Worm (Caenorhabditis elegans) whole organism, young adult: ENCODE measurements around the gene tmem-218.

Experiments used
- F39B2.1 ChIP-seq: fragments of 200-800 bp; sonication (Bioruptor generic); IDR thresholded peaks from 2 replicates; pipeline ENCODE4 v1.3.6; 2022; ENCODE audit warnings: missing genetic modification reagents, missing genetic modification characterization, missing compliant biosample characterization
- F49E8.2 ChIP-seq: sonication (generic microtip); optimal IDR thresholded peaks from 3 replicates; lab custom pipeline; 2017; ENCODE audit warnings: missing genetic modification characterization, mild to moderate bottlenecking, missing compliant biosample characterization, antibody characterized with exemption, moderate library complexity; ENCODE audit not compliant: insufficient read depth
- F55B11.4 ChIP-seq: sonication (generic microtip); optimal IDR thresholded peaks from 2 replicates; lab custom pipeline; 2016; ENCODE audit warnings: missing compliant biosample characterization, missing genetic modification characterization, borderline replicate concordance; ENCODE audit not compliant: insufficient read depth
- F57A8.1 ChIP-seq: fragments of 200-800 bp; sonication (Bioruptor generic); optimal IDR thresholded peaks from 2 replicates; lab custom pipeline; 2018; ENCODE audit warnings: mild to moderate bottlenecking, missing genetic modification characterization, moderate library complexity, missing compliant biosample characterization
- K11D2.4 ChIP-seq: fragments of 200-800 bp; sonication (Bioruptor generic); IDR thresholded peaks from 2 replicates; pipeline ENCODE4 v1.3.6; 2022; ENCODE audit warnings: missing genetic modification reagents, missing genetic modification characterization, missing compliant biosample characterization
- Y53F4B.3 ChIP-seq: fragments of 200-800 bp; sonication (Bioruptor generic); IDR thresholded peaks from 2 replicates; pipeline ENCODE4 v1.3.6; 2022; ENCODE audit warnings: missing genetic modification reagents, missing genetic modification characterization, missing compliant biosample characterization
- Y56A3A.18 ChIP-seq: fragments of 200-800 bp; sonication (Bioruptor generic); IDR thresholded peaks from 2 replicates; pipeline ENCODE4 v1.3.6; 2022; ENCODE audit warnings: missing genetic modification reagents, missing genetic modification characterization, missing compliant biosample characterization
- ZK185.1 ChIP-seq: sonication (generic microtip); optimal IDR thresholded peaks from 2 replicates; lab custom pipeline; 2016; ENCODE audit warnings: mild to moderate bottlenecking, missing genetic modification characterization, missing compliant biosample characterization; ENCODE audit not compliant: poor library complexity, severe bottlenecking
- aptf-2 ChIP-seq: fragments of 200-800 bp; sonication (Bioruptor generic); conservative IDR thresholded peaks from 2 replicates; pipeline ENCODE4 v1.3.6; 2022; ENCODE audit warnings: missing genetic modification reagents, missing genetic modification characterization, missing compliant biosample characterization
- aptf-3 ChIP-seq: fragments of 200-800 bp; sonication (Bioruptor generic); IDR thresholded peaks from 2 replicates; pipeline ENCODE4 v1.3.6; 2022; ENCODE audit warnings: missing genetic modification characterization, missing compliant biosample characterization
- ceh-100 ChIP-seq: fragments of 200-800 bp; sonication (Bioruptor generic); IDR thresholded peaks from 2 replicates; pipeline ENCODE4 v1.3.6; 2022; ENCODE audit warnings: missing genetic modification reagents, missing genetic modification characterization, missing compliant biosample characterization
- ceh-27 ChIP-seq: fragments of 200-800 bp; sonication (Bioruptor generic); optimal IDR thresholded peaks from 2 replicates; lab custom pipeline; 2018; ENCODE audit warnings: mild to moderate bottlenecking, missing genetic modification characterization, moderate library complexity, missing compliant biosample characterization
- ceh-79 ChIP-seq: sonication (generic microtip); optimal IDR thresholded peaks from 2 replicates; lab custom pipeline; 2017; ENCODE audit warnings: mild to moderate bottlenecking, missing genetic modification characterization, missing compliant biosample characterization
- dox-1 ChIP-seq: fragments of 200-800 bp; sonication (Bioruptor generic); IDR thresholded peaks from 2 replicates; pipeline ENCODE4 v1.3.6; 2022; ENCODE audit warnings: missing genetic modification reagents, missing genetic modification characterization, missing compliant biosample characterization
- dpff-1 ChIP-seq: sonication (generic microtip); optimal IDR thresholded peaks from 2 replicates; lab custom pipeline; 2017; ENCODE audit warnings: mild to moderate bottlenecking, missing genetic modification characterization, missing compliant biosample characterization
- efl-1 ChIP-seq: fragments of 150-350 bp; optimal IDR thresholded peaks from 2 replicates; lab custom pipeline; 2014; ENCODE audit warnings: missing biosample characterization, missing genetic modification reagents, missing genetic modification characterization
- egl-18 ChIP-seq: fragments of 200-800 bp; sonication (Bioruptor generic); IDR thresholded peaks from 2 replicates; pipeline ENCODE4 v1.3.6; 2022; ENCODE audit warnings: missing genetic modification reagents, missing genetic modification characterization, missing compliant biosample characterization
- egrh-3 ChIP-seq: fragments of 200-800 bp; sonication (Bioruptor generic); IDR thresholded peaks from 2 replicates; pipeline ENCODE4 v1.3.6; 2022; ENCODE audit warnings: missing genetic modification reagents, missing genetic modification characterization, missing compliant biosample characterization
- him-1 ChIP-seq: sonication (generic microtip); optimal IDR thresholded peaks from 2 replicates; lab custom pipeline; 2016; ENCODE audit warnings: missing genotype, missing genetic modification reagents, missing genetic modification characterization, missing compliant biosample characterization
- hrde-1 ChIP-seq: sonication (generic microtip); optimal IDR thresholded peaks from 2 replicates; lab custom pipeline; 2016; ENCODE audit warnings: missing genetic modification characterization, mild to moderate bottlenecking, missing compliant biosample characterization, moderate library complexity, missing genotype, missing genetic modification reagents, borderline replicate concordance
- lag-1 ChIP-seq: fragments of 200-800 bp; sonication (Bioruptor generic); IDR thresholded peaks from 2 replicates; pipeline ENCODE4 v1.3.6; 2022; ENCODE audit warnings: missing genetic modification reagents, missing genetic modification characterization, missing compliant biosample characterization
- let-607 ChIP-seq, 2 experiments: fragments of 200-800 bp in 1 of 2; sonication (Bioruptor generic) in 1 of 2; sonication (generic microtip) in 1 of 2; optimal IDR thresholded peaks; 2 replicates each; lab custom pipeline; 2016 to 2018; ENCODE audit warnings: mild to moderate bottlenecking in 2 of 2, missing compliant biosample characterization in 2 of 2, missing genetic modification characterization in 2 of 2, moderate library complexity in 2 of 2, missing genotype in 1 of 2
- lin-26 ChIP-seq: fragments of 200-800 bp; sonication (Bioruptor generic); IDR thresholded peaks from 2 replicates; pipeline ENCODE4 v1.3.6; 2022; ENCODE audit warnings: missing genetic modification reagents, missing genetic modification characterization, missing compliant biosample characterization
- lir-1 ChIP-seq: fragments of 200-800 bp; sonication (Bioruptor generic); conservative IDR thresholded peaks from 2 replicates; pipeline ENCODE4 v1.3.6; 2022; ENCODE audit warnings: missing genetic modification reagents, missing genetic modification characterization, missing compliant biosample characterization
- lsl-1 ChIP-seq: fragments of 200-800 bp; sonication (Bioruptor generic); optimal IDR thresholded peaks from 2 replicates; lab custom pipeline; 2018; ENCODE audit warnings: mild to moderate bottlenecking, missing genetic modification characterization, moderate library complexity, missing compliant biosample characterization
- lsy-27 ChIP-seq: sonication (generic microtip); optimal IDR thresholded peaks from 2 replicates; lab custom pipeline; 2017; ENCODE audit warnings: missing genetic modification characterization, mild to moderate bottlenecking, missing compliant biosample characterization, antibody characterized with exemption, missing genotype, borderline replicate concordance; ENCODE audit not compliant: insufficient read depth
- madf-10 ChIP-seq: sonication (generic microtip); optimal IDR thresholded peaks from 2 replicates; lab custom pipeline; 2016; ENCODE audit warnings: mild to moderate bottlenecking, missing genetic modification characterization, missing compliant biosample characterization
- madf-3 ChIP-seq: fragments of 200-800 bp; sonication (Bioruptor generic); IDR thresholded peaks from 2 replicates; pipeline ENCODE4 v1.3.6; 2022; ENCODE audit warnings: missing genetic modification reagents, missing genetic modification characterization, missing compliant biosample characterization
- mxl-1 ChIP-seq: sonication (generic microtip); optimal IDR thresholded peaks from 2 replicates; lab custom pipeline; 2016; ENCODE audit warnings: missing genetic modification characterization, missing compliant biosample characterization
- nhr-179 ChIP-seq: sonication (generic microtip); optimal IDR thresholded peaks from 2 replicates; lab custom pipeline; 2016; ENCODE audit warnings: mild to moderate bottlenecking, missing genetic modification characterization, missing compliant biosample characterization
- rcor-1 ChIP-seq: fragments of 200-800 bp; sonication (Bioruptor generic); IDR thresholded peaks from 2 replicates; pipeline ENCODE4 v1.3.6; 2022; ENCODE audit warnings: missing genetic modification reagents, missing genetic modification characterization, missing compliant biosample characterization
- rpc-1 ChIP-seq, 2 experiments: fragments of 150-350 bp in 1 of 2; sonication (generic microtip) in 1 of 2; optimal IDR thresholded peaks; 2 replicates each; lab custom pipeline; 2014 to 2018; ENCODE audit warnings: missing biosample characterization in 1 of 2, missing genetic modification characterization in 1 of 2, missing genetic modification reagents in 1 of 2, missing genotype in 1 of 2
- sdz-38 ChIP-seq: sonication (generic microtip); optimal IDR thresholded peaks from 2 replicates; lab custom pipeline; 2016; ENCODE audit warnings: missing genotype, missing genetic modification characterization, missing compliant biosample characterization
- zfh-2 ChIP-seq: fragments of 200-800 bp; sonication (Bioruptor generic); conservative IDR thresholded peaks from 2 replicates; pipeline ENCODE4 v1.3.6; 2022; ENCODE audit warnings: missing genetic modification reagents, missing genetic modification characterization, missing compliant biosample characterization
- zim-3 ChIP-seq: sonication (generic microtip); optimal IDR thresholded peaks from 2 replicates; lab custom pipeline; 2017; ENCODE audit warnings: mild to moderate bottlenecking, missing genetic modification characterization, moderate library complexity, missing compliant biosample characterization
- ztf-18 ChIP-seq: sonication (generic microtip); optimal IDR thresholded peaks from 2 replicates; lab custom pipeline; 2016; ENCODE audit warnings: missing genotype, mild to moderate bottlenecking, missing genetic modification characterization, missing compliant biosample characterization
- ztf-28 ChIP-seq: fragments of 200-800 bp; sonication (Bioruptor generic); IDR thresholded peaks from 2 replicates; pipeline ENCODE4 v1.3.6; 2022; ENCODE audit warnings: missing genetic modification reagents, missing genetic modification characterization, missing compliant biosample characterization

Gene tmem-218

DNA sequence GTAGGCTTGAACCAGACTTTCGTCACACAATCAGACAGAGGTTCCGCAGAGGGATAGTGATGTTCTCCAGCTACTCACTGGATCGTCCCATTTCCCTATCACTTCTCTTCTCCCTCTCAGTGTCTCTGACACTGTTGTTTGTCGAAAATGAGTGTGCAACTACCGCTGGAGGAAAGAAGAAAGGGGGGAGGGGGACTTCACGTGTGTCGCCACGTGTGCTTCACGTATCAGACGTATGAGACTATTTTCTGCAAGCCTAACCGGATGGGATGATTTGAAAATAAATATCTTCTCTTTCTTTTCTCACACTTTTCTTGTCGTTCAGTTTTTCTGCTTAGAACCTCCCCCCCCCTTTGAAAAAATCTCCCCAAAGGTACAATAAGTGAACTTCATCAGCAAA lies 8.7 kb upstream of the tmem-218 start, which contains the start of gene H18N23.2 (continued):
- TF ChIP-seq let-607 (tag; optimal IDR thresholded peaks at IDR 0.05; lab: Kevin White, UChicago) (no peak), F57A8.1 (GFP tag; lab: Kevin White, UChicago) (no peak), ceh-79 (tag; lab: Kevin White, UChicago) (no peak), dox-1 (GFP tag; lab: Robert Waterston, UW) (no peak), zim-3 (tag; lab: Kevin White, UChicago) (no peak), Y56A3A.18 (GFP tag; lab: Robert Waterston, UW) (no peak), ZK185.1 (tag; lab: Kevin White, UChicago) (no peak), mxl-1 (tag; lab: Kevin White, UChicago) (no peak), ztf-28 (GFP tag; lab: Robert Waterston, UW) (no peak), K11D2.4 (GFP tag; lab: Robert Waterston, UW) (peak; percentile 52; the same call in 1 of the 2 replicates), sdz-38 (tag; lab: Kevin White, UChicago) (peak; percentile 4), him-1 (tag; lab: Kevin White, UChicago) (no peak), F49E8.2 (tag; lab: Kevin White, UChicago) (no peak), madf-10 (tag; lab: Kevin White, UChicago) (no peak), rcor-1 (GFP tag; lab: Robert Waterston, UW) (no peak), lsl-1 (GFP tag; lab: Kevin White, UChicago) (no peak), lin-26 (GFP tag; lab: Robert Waterston, UW) (no peak), hrde-1 (tag; lab: Kevin White, UChicago) (no peak), dpff-1 (tag; lab: Kevin White, UChicago) (no peak), F55B11.4 (no peak), aptf-3 (GFP tag; lab: Robert Waterston, UW) (no peak), ceh-27 (GFP tag; lab: Kevin White, UChicago) (peak; percentile 10), rpc-1 (optimal IDR thresholded peaks at IDR 0.05; lab: Kevin White, UChicago) (no peak), rpc-1 (tag; optimal IDR thresholded peaks at IDR 0.05; lab: Kevin White, UChicago) (no peak), egl-18 (GFP tag; lab: Robert Waterston, UW) (no peak)
- TF ChIP-seq, all 124 proteins: peak for 7

DNA sequence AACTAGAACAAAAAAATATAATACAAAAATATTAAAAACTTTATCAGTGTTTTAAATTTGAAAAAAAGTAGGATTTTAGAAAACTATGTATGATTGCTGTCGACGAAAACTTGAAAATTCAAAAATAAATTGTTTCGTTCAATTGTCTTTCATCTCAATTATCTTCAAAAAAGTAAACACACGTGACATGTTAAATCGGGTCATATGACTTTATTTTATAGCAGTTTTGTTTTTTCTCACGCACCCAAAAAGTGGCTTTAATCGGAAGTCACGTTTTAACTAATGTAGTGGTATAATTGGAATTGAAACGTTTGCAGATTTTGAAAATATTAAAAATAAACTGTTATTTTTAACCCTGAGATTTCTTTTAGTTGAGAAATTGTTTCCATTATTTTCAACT lies 6.6 kb upstream of the tmem-218 start:
- TF ChIP-seq aptf-2: no peak
- no peak for TF ChIP-seq hrde-1 (tag; lab: Kevin White, UChicago)
- no peak for TF ChIP-seq Y53F4B.3 (GFP tag; lab: Robert Waterston, UW)
- TF ChIP-seq lir-1 (GFP tag; lab: Robert Waterston, UW): no peak
- no peak for TF ChIP-seq zfh-2 (GFP tag; lab: Robert Waterston, UW)
- no peak for TF ChIP-seq ceh-100 (GFP tag; lab: Robert Waterston, UW)
- TF ChIP-seq ztf-18: no peak
- TF ChIP-seq lsy-27 (tag; lab: Kevin White, UChicago): no peak
- no peak for TF ChIP-seq efl-1
- no peak for TF ChIP-seq egrh-3 (GFP tag; lab: Robert Waterston, UW)
- no peak for TF ChIP-seq K11D2.4 (GFP tag; lab: Robert Waterston, UW)
- TF ChIP-seq lag-1 (GFP tag; lab: Robert Waterston, UW): no peak
- TF ChIP-seq madf-3: no peak
- no peak for TF ChIP-seq dpff-1 (tag; lab: Kevin White, UChicago)
- TF ChIP-seq F39B2.1 (GFP tag; lab: Robert Waterston, UW): no peak
- no peak for TF ChIP-seq madf-10 (tag; lab: Kevin White, UChicago)
- TF ChIP-seq ztf-28 (GFP tag; lab: Robert Waterston, UW): no peak
- no peak for TF ChIP-seq nhr-179 (tag; lab: Kevin White, UChicago)
- TF ChIP-seq, all 124 proteins: peak for 0
